Worm (Caenorhabditis elegans) whole organism, young adult: ENCODE data around the gene ZK546.19.

ENCODE experiments used
- B0019.2 ChIP-seq: fragments of 200-800 bp; sonication (Bioruptor generic); conservative IDR thresholded peaks from 2 replicates; pipeline ENCODE4 v1.3.6; 2022; ENCODE audit warnings: missing genetic modification reagents, missing genetic modification characterization, missing compliant biosample characterization
- B0336.3 ChIP-seq: fragments of 200-800 bp; sonication (Bioruptor generic); IDR thresholded peaks from 2 replicates; pipeline ENCODE4 v1.3.6; 2022; ENCODE audit warnings: missing genetic modification characterization, missing compliant biosample characterization
- C17E4.6 ChIP-seq: fragments of 200-800 bp; sonication (Bioruptor generic); IDR thresholded peaks from 2 replicates; pipeline ENCODE4 v1.3.6; 2022; ENCODE audit warnings: missing genetic modification reagents, missing genetic modification characterization, missing compliant biosample characterization
- D2030.7 ChIP-seq: fragments of 200-800 bp; sonication (Bioruptor generic); IDR thresholded peaks from 2 replicates; pipeline ENCODE4 v1.3.6; 2022; ENCODE audit warnings: missing genetic modification reagents, missing genetic modification characterization, missing compliant biosample characterization
- F55B11.4 ChIP-seq: sonication (generic microtip); optimal IDR thresholded peaks from 2 replicates; lab custom pipeline; 2016; ENCODE audit warnings: missing compliant biosample characterization, missing genetic modification characterization, borderline replicate concordance; ENCODE audit not compliant: insufficient read depth
- F57A8.1 ChIP-seq: fragments of 200-800 bp; sonication (Bioruptor generic); optimal IDR thresholded peaks from 2 replicates; lab custom pipeline; 2018; ENCODE audit warnings: mild to moderate bottlenecking, missing genetic modification characterization, moderate library complexity, missing compliant biosample characterization
- K11D2.4 ChIP-seq: fragments of 200-800 bp; sonication (Bioruptor generic); IDR thresholded peaks from 2 replicates; pipeline ENCODE4 v1.3.6; 2022; ENCODE audit warnings: missing genetic modification reagents, missing genetic modification characterization, missing compliant biosample characterization
- T07F8.4 ChIP-seq: sonication (generic microtip); optimal IDR thresholded peaks from 2 replicates; lab custom pipeline; 2016; ENCODE audit warnings: mild to moderate bottlenecking, missing genetic modification characterization, moderate library complexity, missing compliant biosample characterization
- Y53F4B.3 ChIP-seq: fragments of 200-800 bp; sonication (Bioruptor generic); IDR thresholded peaks from 2 replicates; pipeline ENCODE4 v1.3.6; 2022; ENCODE audit warnings: missing genetic modification reagents, missing genetic modification characterization, missing compliant biosample characterization
- Y79H2A.3 ChIP-seq: fragments of 200-800 bp; sonication (Bioruptor generic); conservative IDR thresholded peaks from 2 replicates; pipeline ENCODE4 v1.3.6; 2022; ENCODE audit warnings: missing genetic modification reagents, missing genetic modification characterization, missing compliant biosample characterization
- ZK185.1 ChIP-seq: sonication (generic microtip); optimal IDR thresholded peaks from 2 replicates; lab custom pipeline; 2016; ENCODE audit warnings: mild to moderate bottlenecking, missing genetic modification characterization, missing compliant biosample characterization; ENCODE audit not compliant: poor library complexity, severe bottlenecking
- akir-1 ChIP-seq: fragments of 200-800 bp; sonication (Bioruptor generic); optimal IDR thresholded peaks from 2 replicates; lab custom pipeline; 2018; ENCODE audit warnings: mild to moderate bottlenecking, missing genetic modification characterization, moderate library complexity, missing compliant biosample characterization
- atf-7 ChIP-seq: sonication (generic microtip); optimal IDR thresholded peaks from 2 replicates; lab custom pipeline; 2017; ENCODE audit warnings: mild to moderate bottlenecking, missing genetic modification characterization, missing compliant biosample characterization
- attf-5 ChIP-seq: fragments of 200-800 bp; sonication (Bioruptor generic); optimal IDR thresholded peaks from 2 replicates; lab custom pipeline; 2018; ENCODE audit warnings: mild to moderate bottlenecking, missing genetic modification characterization, missing compliant biosample characterization
- bed-1 ChIP-seq: fragments of 200-800 bp; sonication (Bioruptor generic); IDR thresholded peaks from 2 replicates; pipeline ENCODE4 v1.3.6; 2022; ENCODE audit warnings: missing genetic modification reagents, missing genetic modification characterization, missing compliant biosample characterization
- ccch-3 ChIP-seq: fragments of 200-800 bp; sonication (Bioruptor generic); optimal IDR thresholded peaks from 2 replicates; lab custom pipeline; 2018; ENCODE audit warnings: mild to moderate bottlenecking, missing genetic modification characterization, missing compliant biosample characterization
- cebp-2 ChIP-seq: fragments of 200-800 bp; sonication (Bioruptor generic); IDR thresholded peaks from 2 replicates; pipeline ENCODE4 v1.3.6; 2022; ENCODE audit warnings: missing genetic modification characterization, missing compliant biosample characterization
- ceh-40 ChIP-seq: fragments of 200-800 bp; sonication (Bioruptor generic); IDR thresholded peaks from 2 replicates; pipeline ENCODE4 v1.3.6; 2022; ENCODE audit warnings: missing genetic modification characterization, missing compliant biosample characterization
- ceh-79 ChIP-seq: sonication (generic microtip); optimal IDR thresholded peaks from 2 replicates; lab custom pipeline; 2017; ENCODE audit warnings: mild to moderate bottlenecking, missing genetic modification characterization, missing compliant biosample characterization
- chd-7 ChIP-seq: sonication (generic microtip); optimal IDR thresholded peaks from 2 replicates; lab custom pipeline; 2016; ENCODE audit warnings: mild to moderate bottlenecking, missing genetic modification characterization, moderate library complexity, missing compliant biosample characterization
- die-1 ChIP-seq: sonication (generic microtip); optimal IDR thresholded peaks from 2 replicates; lab custom pipeline; 2016; ENCODE audit warnings: missing genotype, mild to moderate bottlenecking, missing genetic modification characterization, missing compliant biosample characterization
- dox-1 ChIP-seq: fragments of 200-800 bp; sonication (Bioruptor generic); IDR thresholded peaks from 2 replicates; pipeline ENCODE4 v1.3.6; 2022; ENCODE audit warnings: missing genetic modification reagents, missing genetic modification characterization, missing compliant biosample characterization
- dpl-1 ChIP-seq: fragments of 150-350 bp; optimal IDR thresholded peaks from 2 replicates; lab custom pipeline; 2014; ENCODE audit warnings: missing biosample characterization, missing genetic modification reagents, missing genetic modification characterization
- egrh-3 ChIP-seq: fragments of 200-800 bp; sonication (Bioruptor generic); IDR thresholded peaks from 2 replicates; pipeline ENCODE4 v1.3.6; 2022; ENCODE audit warnings: missing genetic modification reagents, missing genetic modification characterization, missing compliant biosample characterization
- ekl-4 ChIP-seq: fragments of 200-800 bp; sonication (Bioruptor generic); IDR thresholded peaks from 2 replicates; pipeline ENCODE4 v1.3.6; 2022; ENCODE audit warnings: missing genetic modification reagents, missing genetic modification characterization, missing compliant biosample characterization
- gei-17 ChIP-seq: fragments of 200-800 bp; sonication (Bioruptor generic); optimal IDR thresholded peaks from 2 replicates; lab custom pipeline; 2018; ENCODE audit warnings: mild to moderate bottlenecking, missing genetic modification characterization, missing compliant biosample characterization
- hlh-12 ChIP-seq: sonication (generic microtip); optimal IDR thresholded peaks from 2 replicates; lab custom pipeline; 2016; ENCODE audit warnings: missing genetic modification characterization, missing compliant biosample characterization
- hmg-20 ChIP-seq: fragments of 200-800 bp; sonication (Bioruptor generic); IDR thresholded peaks from 2 replicates; pipeline ENCODE4 v1.3.6; 2022; ENCODE audit warnings: missing genetic modification reagents, missing genetic modification characterization, missing compliant biosample characterization
- hrde-1 ChIP-seq: sonication (generic microtip); optimal IDR thresholded peaks from 2 replicates; lab custom pipeline; 2016; ENCODE audit warnings: missing genetic modification characterization, mild to moderate bottlenecking, missing compliant biosample characterization, moderate library complexity, missing genotype, missing genetic modification reagents, borderline replicate concordance
- hsf-1 ChIP-seq: fragments of 200-800 bp; sonication (Bioruptor generic); IDR thresholded peaks from 2 replicates; pipeline ENCODE4 v1.3.6; 2022; ENCODE audit warnings: missing genetic modification reagents, missing genetic modification characterization, missing compliant biosample characterization
- lin-40 ChIP-seq: sonication (generic microtip); optimal IDR thresholded peaks from 2 replicates; lab custom pipeline; 2016; ENCODE audit warnings: missing genetic modification characterization, mild to moderate bottlenecking, missing compliant biosample characterization, missing genotype, missing genetic modification reagents
- madf-8 ChIP-seq: fragments of 200-800 bp; sonication (Bioruptor generic); conservative IDR thresholded peaks from 2 replicates; pipeline ENCODE4 v1.3.6; 2022; ENCODE audit warnings: missing genetic modification reagents, missing genetic modification characterization, missing compliant biosample characterization
- mel-28 ChIP-seq: sonication (generic microtip); optimal IDR thresholded peaks from 2 replicates; lab custom pipeline; 2016; ENCODE audit warnings: borderline replicate concordance, mild to moderate bottlenecking, missing genetic modification characterization, missing compliant biosample characterization
- nhr-179 ChIP-seq: sonication (generic microtip); optimal IDR thresholded peaks from 2 replicates; lab custom pipeline; 2016; ENCODE audit warnings: mild to moderate bottlenecking, missing genetic modification characterization, missing compliant biosample characterization
- nhr-27 ChIP-seq: fragments of 200-800 bp; sonication (Bioruptor generic); optimal IDR thresholded peaks from 2 replicates; lab custom pipeline; 2018; ENCODE audit warnings: mild to moderate bottlenecking, missing genetic modification characterization, moderate library complexity, missing compliant biosample characterization
- nhr-90 ChIP-seq: sonication (generic microtip); optimal IDR thresholded peaks from 2 replicates; lab custom pipeline; 2016; ENCODE audit warnings: missing genotype, mild to moderate bottlenecking, missing genetic modification characterization, missing compliant biosample characterization
- pha-4 ChIP-seq: fragments of 150-350 bp; sonication (generic microtip); optimal IDR thresholded peaks from 2 replicates; lab custom pipeline; 2014; ENCODE audit warnings: missing biosample characterization, missing genetic modification reagents, missing genetic modification characterization
- rcor-1 ChIP-seq: fragments of 200-800 bp; sonication (Bioruptor generic); IDR thresholded peaks from 2 replicates; pipeline ENCODE4 v1.3.6; 2022; ENCODE audit warnings: missing genetic modification reagents, missing genetic modification characterization, missing compliant biosample characterization
- snpc-3.4 ChIP-seq: sonication (generic microtip); optimal IDR thresholded peaks from 2 replicates; lab custom pipeline; 2017; ENCODE audit warnings: missing genetic modification characterization, mild to moderate bottlenecking, missing compliant biosample characterization, antibody characterized with exemption, moderate library complexity, missing genotype, missing genetic modification reagents
- snpc-4 ChIP-seq, 5 experiments: fragments of 150-350 bp in 1 of 5; sonication (generic microtip) in 4 of 5; optimal IDR thresholded peaks; 2 replicates each; lab custom pipeline; 2014 to 2018; ENCODE audit warnings: missing genetic modification characterization in 5 of 5, missing biosample characterization in 3 of 5, antibody characterized with exemption in 2 of 5, mild to moderate bottlenecking in 2 of 5, missing compliant biosample characterization in 2 of 5, missing genotype in 2 of 5, moderate library complexity in 2 of 5, missing genetic modification reagents in 1 of 5
- somi-1 ChIP-seq: fragments of 200-800 bp; sonication (Bioruptor generic); optimal IDR thresholded peaks from 2 replicates; lab custom pipeline; 2018; ENCODE audit warnings: mild to moderate bottlenecking, missing genetic modification characterization, missing compliant biosample characterization
- unc-62 ChIP-seq: fragments of 150-350 bp; optimal IDR thresholded peaks from 2 replicates; lab custom pipeline; 2014; ENCODE audit warnings: missing biosample characterization, missing genetic modification reagents, missing genetic modification characterization
- zfh-2 ChIP-seq: fragments of 200-800 bp; sonication (Bioruptor generic); conservative IDR thresholded peaks from 2 replicates; pipeline ENCODE4 v1.3.6; 2022; ENCODE audit warnings: missing genetic modification reagents, missing genetic modification characterization, missing compliant biosample characterization
- ztf-18 ChIP-seq: sonication (generic microtip); optimal IDR thresholded peaks from 2 replicates; lab custom pipeline; 2016; ENCODE audit warnings: missing genotype, mild to moderate bottlenecking, missing genetic modification characterization, missing compliant biosample characterization
- ztf-26 ChIP-seq: sonication (generic microtip); optimal IDR thresholded peaks from 2 replicates; lab custom pipeline; 2017; ENCODE audit warnings: missing genetic modification characterization, missing compliant biosample characterization
- ztf-28 ChIP-seq: fragments of 200-800 bp; sonication (Bioruptor generic); IDR thresholded peaks from 2 replicates; pipeline ENCODE4 v1.3.6; 2022; ENCODE audit warnings: missing genetic modification reagents, missing genetic modification characterization, missing compliant biosample characterization
- ztf-3 ChIP-seq: fragments of 200-800 bp; sonication (Bioruptor generic); optimal IDR thresholded peaks from 2 replicates; lab custom pipeline; 2018; ENCODE audit warnings: mild to moderate bottlenecking, missing genetic modification characterization, missing compliant biosample characterization
- ztf-6 ChIP-seq: fragments of 200-800 bp; sonication (Bioruptor generic); IDR thresholded peaks from 2 replicates; pipeline ENCODE4 v1.3.6; 2022; ENCODE audit warnings: missing genetic modification reagents, missing genetic modification characterization, missing compliant biosample characterization

ZK546.19 gene

DNA sequence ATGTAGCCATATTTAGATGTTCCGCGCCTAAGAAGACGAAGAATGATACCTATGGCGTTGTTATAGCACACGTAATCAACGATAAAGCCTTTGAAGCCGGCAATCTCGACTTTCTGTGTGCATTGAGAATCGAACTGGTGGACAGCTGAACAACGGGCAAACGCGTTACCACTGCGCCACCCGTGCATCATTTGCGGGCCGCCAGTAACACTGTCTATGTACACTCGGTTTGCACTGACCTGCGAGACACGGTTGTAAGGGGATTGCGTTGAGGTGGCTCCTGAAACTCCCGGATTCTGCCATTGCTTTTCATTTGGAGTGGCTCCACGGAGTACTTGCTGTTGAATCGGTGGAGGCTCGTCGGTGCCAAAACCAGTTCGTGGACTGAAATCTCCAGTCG, 871 bp downstream of the ZK546.19 start (continued):
- TF ChIP-seq mel-28 (tag; lab: Kevin White, UChicago) (no peak), D2030.7 (GFP tag; lab: Robert Waterston, UW) (peak; percentile 47; the same call in 1 of the 2 replicates), nhr-27 (tag; lab: Kevin White, UChicago) (peak; percentile 31), atf-7 (tag; lab: Kevin White, UChicago) (no peak), akir-1 (no peak), ztf-6 (GFP tag; lab: Robert Waterston, UW) (no peak), somi-1 (GFP tag; lab: Kevin White, UChicago) (peak; percentile 7), T07F8.4 (peak; percentile 58), B0019.2 (no peak), bed-1 (GFP tag; lab: Robert Waterston, UW) (0 out of 2 replicates have a peak, but pooled peaks have one; percentile 38), ccch-3 (GFP tag; lab: Kevin White, UChicago) (no peak), hsf-1 (GFP tag; lab: Robert Waterston, UW) (peak; percentile 32; the same call in 1 of the 2 replicates), hlh-12 (tag; lab: Kevin White, UChicago) (no peak), snpc-3.4 (tag; lab: Kevin White, UChicago) (no peak), Y53F4B.3 (GFP tag; lab: Robert Waterston, UW) (peak; percentile 38; the same call in 1 of the 2 replicates), F57A8.1 (no peak), pha-4 (tag; lab: Kevin White, UChicago) (no peak), nhr-90 (tag; lab: Kevin White, UChicago) (peak; percentile 83), C17E4.6 (no peak), hmg-20 (GFP tag; lab: Robert Waterston, UW) (peak; percentile 15; the same call in 1 of the 2 replicates), ekl-4 (peak; percentile 59; the same call in 1 of the 2 replicates), nhr-179 (tag; lab: Kevin White, UChicago) (no peak), ZK185.1 (tag; lab: Kevin White, UChicago) (peak; percentile 82), rcor-1 (GFP tag; lab: Robert Waterston, UW) (peak; percentile 56; the same call in 1 of the 2 replicates), gei-17 (peak; percentile 21), ztf-18 (tag; lab: Kevin White, UChicago) (peak; percentile 23), F55B11.4 (tag; lab: Kevin White, UChicago) (no peak), dox-1 (peak; percentile 64), ceh-79 (tag; lab: Kevin White, UChicago) (peak; percentile 33), zfh-2 (peak; percentile 83), madf-8 (no peak), die-1 (tag; lab: Kevin White, UChicago) (peak; percentile 64), ceh-40 (GFP tag; lab: Robert Waterston, UW) (no peak), K11D2.4 (GFP tag; lab: Robert Waterston, UW) (no peak), lin-40 (tag; lab: Kevin White, UChicago) (peak; percentile 32), hrde-1 (tag; lab: Kevin White, UChicago) (peak; percentile 84), ztf-28 (GFP tag; lab: Robert Waterston, UW) (0 out of 2 replicates have a peak, but pooled peaks have one; percentile 56), cebp-2 (peak; percentile 87), chd-7 (tag; lab: Kevin White, UChicago) (peak; percentile 82), attf-5 (GFP tag; lab: Kevin White, UChicago) (peak; percentile 51), dpl-1 (GFP tag; lab: Kevin White, UChicago) (no peak), B0336.3 (peak; percentile 60), snpc-4 (GFP tag; optimal IDR thresholded peaks at IDR 0.05; lab: Kevin White, UChicago) (peak; percentile 64), snpc-4 (tag; optimal IDR thresholded peaks at IDR 0.05; lab: Kevin White, UChicago) (peak in 3 of 4 experiments; percentile 24 to 56 (median 29)), unc-62 (GFP tag; lab: Kevin White, UChicago) (no peak), egrh-3 (GFP tag; lab: Robert Waterston, UW) (no peak), ztf-26 (peak; percentile 85), Y79H2A.3 (GFP tag; lab: Robert Waterston, UW) (no peak), ztf-3 (no peak)
